Worm (Caenorhabditis elegans) whole organism, L2 larva: Measurements from ENCODE around the gene alx-1.

Source experiments
- C34F6.9 ChIP-seq: fragments of 150-350 bp; optimal IDR thresholded peaks from 2 replicates; lab custom pipeline; 2014; ENCODE audit warnings: missing biosample characterization, missing genetic modification characterization
- F13H6.1 ChIP-seq: sonication (generic microtip); optimal IDR thresholded peaks from 2 replicates; lab custom pipeline; 2016; ENCODE audit warnings: missing genetic modification characterization, missing compliant biosample characterization
- R02D3.7 ChIP-seq: fragments of 150-350 bp; optimal IDR thresholded peaks from 2 replicates; lab custom pipeline; 2014; ENCODE audit warnings: missing biosample characterization, missing genetic modification characterization
- Y55F3AM.14 ChIP-seq: fragments of 200-800 bp; sonication (Bioruptor generic); optimal IDR thresholded peaks from 2 replicates; lab custom pipeline; 2018; ENCODE audit warnings: mild to moderate bottlenecking, missing genetic modification characterization, missing compliant biosample characterization
- alr-1 ChIP-seq: fragments of 150-350 bp; optimal IDR thresholded peaks from 2 replicates; lab custom pipeline; 2014; ENCODE audit warnings: missing biosample characterization, missing genetic modification characterization
- aly-2 ChIP-seq: fragments of 150-350 bp; optimal IDR thresholded peaks from 2 replicates; lab custom pipeline; 2014; ENCODE audit warnings: missing biosample characterization, missing genetic modification characterization
- ama-1 ChIP-seq: fragments of 150-350 bp; optimal IDR thresholded peaks from 2 replicates; lab custom pipeline; 2018; ENCODE audit warnings: inconsistent platforms
- blmp-1 ChIP-seq: sonication (generic microtip); optimal IDR thresholded peaks from 2 replicates; lab custom pipeline; 2017; ENCODE audit warnings: missing genetic modification characterization, mild to moderate bottlenecking, missing compliant biosample characterization, antibody characterized with exemption, moderate library complexity; ENCODE audit not compliant: insufficient read depth
- ceh-16 ChIP-seq: fragments of 150-350 bp; optimal IDR thresholded peaks from 2 replicates; lab custom pipeline; 2014; ENCODE audit warnings: missing biosample characterization, missing genetic modification characterization
- ceh-82 ChIP-seq: fragments of 150-350 bp; optimal IDR thresholded peaks from 2 replicates; lab custom pipeline; 2014; ENCODE audit warnings: missing biosample characterization, missing genetic modification characterization
- crh-2 ChIP-seq: sonication (generic microtip); optimal IDR thresholded peaks from 2 replicates; lab custom pipeline; 2017; ENCODE audit warnings: missing biosample characterization, missing genetic modification characterization
- dmd-4 ChIP-seq: sonication (generic microtip); optimal IDR thresholded peaks from 2 replicates; lab custom pipeline; 2017; ENCODE audit warnings: missing biosample characterization, missing genetic modification characterization
- egl-27 ChIP-seq: sonication (generic microtip); optimal IDR thresholded peaks from 3 replicates; lab custom pipeline; 2017; ENCODE audit warnings: missing biosample characterization, missing genetic modification reagents, missing genetic modification characterization
- elt-1 ChIP-seq: fragments of 150-350 bp; optimal IDR thresholded peaks from 2 replicates; lab custom pipeline; 2014; ENCODE audit warnings: missing biosample characterization, missing genetic modification characterization
- elt-3 ChIP-seq: sonication (generic microtip); optimal IDR thresholded peaks from 2 replicates; lab custom pipeline; 2017; ENCODE audit warnings: missing biosample characterization, missing genetic modification characterization
- fos-1 ChIP-seq: fragments of 150-350 bp; optimal IDR thresholded peaks from 2 replicates; lab custom pipeline; 2014; ENCODE audit warnings: missing biosample characterization, missing genetic modification characterization
- lin-13 ChIP-seq: fragments of 150-350 bp; optimal IDR thresholded peaks from 2 replicates; lab custom pipeline; 2014; ENCODE audit warnings: missing biosample characterization, missing genetic modification reagents, missing genetic modification characterization
- lin-39 ChIP-seq: fragments of 150-350 bp; optimal IDR thresholded peaks from 2 replicates; lab custom pipeline; 2014; ENCODE audit warnings: missing biosample characterization, missing genetic modification reagents, missing genetic modification characterization
- lsy-2 ChIP-seq, 2 experiments: fragments of 150-350 bp in 1 of 2; sonication (generic microtip) in 1 of 2; optimal IDR thresholded peaks; 2 replicates each; lab custom pipeline; 2014 to 2017; ENCODE audit warnings: missing biosample characterization in 2 of 2, missing genetic modification characterization in 2 of 2
- mab-5 ChIP-seq: fragments of 150-350 bp; optimal IDR thresholded peaks from 2 replicates; lab custom pipeline; 2014; ENCODE audit warnings: missing biosample characterization, missing genetic modification characterization
- mbf-1 ChIP-seq: sonication (generic microtip); optimal IDR thresholded peaks from 2 replicates; lab custom pipeline; 2017; ENCODE audit warnings: missing biosample characterization, missing genetic modification characterization
- mdl-1 ChIP-seq, 2 experiments: fragments of 150-350 bp in 1 of 2; sonication (generic microtip) in 1 of 2; optimal IDR thresholded peaks; 2 replicates each; lab custom pipeline; 2017; ENCODE audit warnings: missing biosample characterization in 2 of 2, missing genetic modification characterization in 2 of 2
- nhr-11 ChIP-seq: fragments of 150-350 bp; optimal IDR thresholded peaks from 2 replicates; lab custom pipeline; 2014; ENCODE audit warnings: missing biosample characterization, missing genetic modification characterization
- nhr-12 ChIP-seq: fragments of 150-350 bp; optimal IDR thresholded peaks from 2 replicates; lab custom pipeline; 2014; ENCODE audit warnings: missing biosample characterization, missing genetic modification characterization
- nhr-129 ChIP-seq: fragments of 150-350 bp; optimal IDR thresholded peaks from 2 replicates; lab custom pipeline; 2014; ENCODE audit warnings: missing biosample characterization, missing genetic modification characterization
- nhr-23 ChIP-seq: fragments of 150-350 bp; optimal IDR thresholded peaks from 2 replicates; lab custom pipeline; 2014; ENCODE audit warnings: missing biosample characterization, missing genetic modification reagents, missing genetic modification characterization
- nhr-6 ChIP-seq: fragments of 150-350 bp; optimal IDR thresholded peaks from 2 replicates; lab custom pipeline; 2014; ENCODE audit warnings: missing biosample characterization, missing genetic modification characterization
- peb-1 ChIP-seq: fragments of 150-350 bp; optimal IDR thresholded peaks from 2 replicates; lab custom pipeline; 2014; ENCODE audit warnings: missing biosample characterization, missing genetic modification characterization
- sem-4 ChIP-seq: fragments of 150-350 bp; optimal IDR thresholded peaks from 2 replicates; lab custom pipeline; 2014; ENCODE audit warnings: missing biosample characterization, missing genetic modification reagents, missing genetic modification characterization
- skn-1 ChIP-seq: sonication (generic microtip); optimal IDR thresholded peaks from 2 replicates; lab custom pipeline; 2017; ENCODE audit warnings: missing biosample characterization, missing genetic modification characterization
- sma-9 ChIP-seq, 2 experiments: fragments of 150-350 bp in 1 of 2; sonication (generic microtip) in 1 of 2; optimal IDR thresholded peaks; 2 replicates each; lab custom pipeline; 2014 to 2016; ENCODE audit warnings: missing genetic modification characterization in 2 of 2, mild to moderate bottlenecking in 1 of 2, missing biosample characterization in 1 of 2, missing compliant biosample characterization in 1 of 2, missing genetic modification reagents in 1 of 2, moderate library complexity in 1 of 2
- unc-39 ChIP-seq: fragments of 150-350 bp; optimal IDR thresholded peaks from 2 replicates; lab custom pipeline; 2014; ENCODE audit warnings: missing biosample characterization, missing genetic modification characterization
- unc-55 ChIP-seq: fragments of 150-350 bp; sonication (generic microtip); optimal IDR thresholded peaks from 3 replicates; lab custom pipeline; 2014; ENCODE audit warnings: missing biosample characterization, missing genetic modification reagents, missing genetic modification characterization
- unc-62 ChIP-seq: fragments of 150-350 bp; optimal IDR thresholded peaks from 2 replicates; lab custom pipeline; 2014; ENCODE audit warnings: missing biosample characterization, missing genetic modification reagents, missing genetic modification characterization
- zag-1 ChIP-seq: fragments of 150-350 bp; optimal IDR thresholded peaks from 2 replicates; lab custom pipeline; 2014; ENCODE audit warnings: missing biosample characterization, missing genetic modification characterization
- ztf-1 ChIP-seq: fragments of 200-800 bp; sonication (Bioruptor generic); conservative IDR thresholded peaks from 2 replicates; pipeline ENCODE4 v1.3.6; 2022; ENCODE audit warnings: missing genetic modification characterization, missing compliant biosample characterization
- ztf-11 ChIP-seq: sonication (generic microtip); optimal IDR thresholded peaks from 2 replicates; lab custom pipeline; 2017; ENCODE audit warnings: missing biosample characterization, missing genetic modification characterization
- ztf-4 ChIP-seq: fragments of 150-350 bp; optimal IDR thresholded peaks from 2 replicates; lab custom pipeline; 2014; ENCODE audit warnings: missing biosample characterization, missing genetic modification characterization

alx-1 gene

ce11 chrIII:9993535-9993934 lies 36.4 kb downstream of the alx-1 start, which contains the start of gene C05B5.4:
Gene C05B5.4 (plus strand): TSS chrIII:9993885.
- no peak for TF ChIP-seq C34F6.9 (tag; lab: Kevin White, UChicago)
- no peak for TF ChIP-seq nhr-11
- TF ChIP-seq alr-1 (tag; lab: Kevin White, UChicago) = no peak
- TF ChIP-seq mdl-1 (tag; optimal IDR thresholded peaks at IDR 0.05; lab: Kevin White, UChicago) = no peak
- TF ChIP-seq unc-39 = no peak
- no peak for TF ChIP-seq elt-3 (tag; lab: Kevin White, UChicago)
- TF ChIP-seq ztf-4 (tag; lab: Kevin White, UChicago) = no peak
- no peak for TF ChIP-seq ceh-16 (tag; lab: Kevin White, UChicago)
- TF ChIP-seq ama-1 (lab: Kevin White, UChicago) = no peak
- TF ChIP-seq nhr-23 = no peak
- no peak for TF ChIP-seq egl-27 (tag; lab: Kevin White, UChicago)
- no peak for TF ChIP-seq unc-55

DNA sequence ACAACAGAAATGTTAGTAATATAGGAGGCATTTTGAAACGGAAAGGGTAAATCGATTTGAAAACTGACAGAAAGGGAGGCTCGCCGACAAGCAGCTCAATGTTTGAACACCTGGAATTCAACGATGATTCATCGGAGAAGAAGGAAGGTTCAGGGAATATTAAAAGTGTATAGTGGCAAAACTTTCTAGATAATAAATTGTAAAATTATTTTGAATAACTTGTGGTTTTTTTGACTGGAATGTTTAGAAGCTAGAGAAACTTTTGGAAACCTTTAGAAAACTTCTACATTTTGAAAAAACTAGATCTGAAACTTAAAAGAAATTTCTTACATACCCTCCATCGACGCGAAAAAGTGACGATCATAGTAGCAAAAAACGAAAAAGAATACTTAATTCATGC lies 40.7 kb downstream of the alx-1 start, which contains the start of gene pqn-8:
pqn-8 (minus strand) TSS at position 101 of the 400 bp plus-strand sequence.
- no peak for TF ChIP-seq alr-1 (tag; lab: Kevin White, UChicago)
- TF ChIP-seq ztf-4 (tag; lab: Kevin White, UChicago) = no peak
- no peak for TF ChIP-seq peb-1
- TF ChIP-seq elt-3 (tag; lab: Kevin White, UChicago) = no peak
- TF ChIP-seq unc-39 = no peak
- no peak for TF ChIP-seq dmd-4 (tag; lab: Kevin White, UChicago)
- TF ChIP-seq nhr-12 (tag; lab: Kevin White, UChicago) = no peak
- TF ChIP-seq sma-9 (GFP tag; optimal IDR thresholded peaks at IDR 0.05; lab: Kevin White, UChicago) = no peak
- TF ChIP-seq sma-9 (tag; optimal IDR thresholded peaks at IDR 0.05; lab: Kevin White, UChicago) = no peak
- TF ChIP-seq nhr-11 = no peak
- TF ChIP-seq mdl-1 (tag; optimal IDR thresholded peaks at IDR 0.05; lab: Kevin White, UChicago) = no peak
- no peak for TF ChIP-seq nhr-23
- no peak for TF ChIP-seq lsy-2 (tag; optimal IDR thresholded peaks at IDR 0.05; lab: Kevin White, UChicago)
- no peak for TF ChIP-seq mab-5 (tag; lab: Kevin White, UChicago)
- no peak for TF ChIP-seq fos-1 (tag; lab: Kevin White, UChicago)
- TF ChIP-seq zag-1 (tag; lab: Kevin White, UChicago) = no peak
- TF ChIP-seq F13H6.1 (tag; lab: Kevin White, UChicago) = no peak
- TF ChIP-seq lin-13 (GFP tag; lab: Kevin White, UChicago) = no peak
- no peak for TF ChIP-seq C34F6.9 (tag; lab: Kevin White, UChicago)
- TF ChIP-seq Y55F3AM.14 (GFP tag; lab: Kevin White, UChicago) = no peak
- TF ChIP-seq nhr-6 = no peak

DNA sequence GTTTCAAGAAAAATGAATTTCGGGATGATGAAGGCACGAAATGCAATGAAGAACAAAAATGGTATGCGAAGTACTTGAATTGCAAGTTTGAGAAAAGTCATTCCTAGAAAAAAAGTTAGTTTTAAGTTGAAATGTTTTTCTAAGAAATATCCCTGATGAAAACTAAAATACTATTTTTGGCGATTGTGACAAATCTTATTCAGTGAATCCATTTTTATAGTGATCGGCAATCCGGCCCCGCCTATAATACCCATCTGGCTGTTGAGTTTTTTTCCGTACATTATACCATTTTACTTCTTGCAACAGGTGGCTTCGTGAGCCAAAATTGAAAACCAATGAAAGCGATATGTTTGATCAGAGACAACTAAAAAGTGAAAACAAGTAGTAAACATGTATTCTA lies 42.1 kb downstream of the alx-1 start, which contains the start of gene C05B5.17:
C05B5.17 (minus strand) TSS at position 101 of the 400 bp plus-strand sequence.
- TF ChIP-seq ceh-16 (tag; lab: Kevin White, UChicago) (no peak), nhr-6 (no peak), mbf-1 (tag; lab: Kevin White, UChicago) (no peak), skn-1 (tag; lab: Kevin White, UChicago) (no peak), elt-1 (tag; lab: Kevin White, UChicago) (no peak), alr-1 (tag; lab: Kevin White, UChicago) (no peak), ama-1 (lab: Kevin White, UChicago) (no peak), aly-2 (tag; lab: Kevin White, UChicago) (no peak), blmp-1 (tag; lab: Kevin White, UChicago) (no peak), ceh-82 (tag; lab: Kevin White, UChicago) (no peak), nhr-11 (no peak), elt-3 (tag; lab: Kevin White, UChicago) (no peak), unc-62 (GFP tag; lab: Kevin White, UChicago) (no peak), crh-2 (no peak), dmd-4 (tag; lab: Kevin White, UChicago) (no peak), sem-4 (tag; lab: Kevin White, UChicago) (no peak), lin-39 (tag; lab: Kevin White, UChicago) (no peak), ztf-11 (tag; lab: Kevin White, UChicago) (no peak), fos-1 (tag; lab: Kevin White, UChicago) (no peak)
- TF ChIP-seq, all 48 proteins: peak for 0

- TF ChIP-seq lsy-2 (tag; optimal IDR thresholded peaks at IDR 0.05; lab: Kevin White, UChicago) (no peak), alr-1 (tag; lab: Kevin White, UChicago) (no peak), nhr-129 (tag; lab: Kevin White, UChicago) (no peak), R02D3.7 (tag; lab: Kevin White, UChicago) (no peak), nhr-6 (no peak), peb-1 (no peak), C34F6.9 (tag; lab: Kevin White, UChicago) (no peak), zag-1 (tag; lab: Kevin White, UChicago) (no peak), ztf-1 (GFP tag; lab: Robert Waterston, UW) (no peak), mdl-1 (tag; optimal IDR thresholded peaks at IDR 0.05; lab: Kevin White, UChicago) (no peak), egl-27 (tag; lab: Kevin White, UChicago) (no peak), sma-9 (GFP tag; optimal IDR thresholded peaks at IDR 0.05; lab: Kevin White, UChicago) (no peak), sma-9 (tag; optimal IDR thresholded peaks at IDR 0.05; lab: Kevin White, UChicago) (no peak), elt-3 (tag; lab: Kevin White, UChicago) (no peak), Y55F3AM.14 (GFP tag; lab: Kevin White, UChicago) (no peak), unc-62 (GFP tag; lab: Kevin White, UChicago) (no peak)
Observed at ce11 chrIII:10000428-10000827, 43.3 kb downstream of the alx-1 start, which contains the start of gene C05B5.2. Gene C05B5.2 (minus strand): TSS chrIII:10000528.
